Fruit fly (Drosophila melanogaster) whole organism, prepupa: Measurements from ENCODE around the gene Mst77F.

Experiments
- CG10631 ChIP-seq: fragments of 200-800 bp; sonication (Bioruptor generic); optimal IDR thresholded peaks from 2 replicates; lab custom pipeline; 2016; ENCODE audit warnings: missing biosample characterization, missing genetic modification characterization
- CG10669 ChIP-seq: fragments of 200-800 bp; sonication (Bioruptor generic); optimal IDR thresholded peaks from 3 replicates; lab custom pipeline; 2018; ENCODE audit warnings: missing biosample characterization, mild to moderate bottlenecking, missing genetic modification characterization, moderate library complexity
- CG11294 ChIP-seq: fragments of 200-800 bp; sonication (Bioruptor generic); IDR thresholded peaks from 2 replicates; pipeline ENCODE4 v1.3.6; 2022; ENCODE audit warnings: missing biosample characterization, missing genetic modification characterization
- CG11902 ChIP-seq: fragments of 200-800 bp; sonication (Bioruptor generic); optimal IDR thresholded peaks from 3 replicates; lab custom pipeline; 2016; ENCODE audit warnings: missing biosample characterization, missing genetic modification characterization
- CG1621 ChIP-seq: fragments of 200-800 bp; sonication (Bioruptor generic); optimal IDR thresholded peaks from 3 replicates; lab custom pipeline; 2018; ENCODE audit warnings: missing biosample characterization, mild to moderate bottlenecking, missing genetic modification characterization
- CG16779 ChIP-seq: fragments of 200-800 bp; sonication (Bioruptor generic); optimal IDR thresholded peaks from 3 replicates; lab custom pipeline; 2017; ENCODE audit warnings: missing biosample characterization, mild to moderate bottlenecking, missing genetic modification characterization
- CG3032 ChIP-seq: fragments of 200-800 bp; optimal IDR thresholded peaks from 2 replicates; lab custom pipeline; 2019; ENCODE audit warnings: missing biosample characterization, mild to moderate bottlenecking, missing genetic modification characterization, moderate library complexity
- CG31627 ChIP-seq: fragments of 200-800 bp; sonication (Bioruptor generic); optimal IDR thresholded peaks from 3 replicates; lab custom pipeline; 2016; ENCODE audit warnings: missing biosample characterization, missing genetic modification characterization
- CG32006 ChIP-seq: fragments of 200-800 bp; sonication (Bioruptor generic); optimal IDR thresholded peaks from 3 replicates; lab custom pipeline; 2017; ENCODE audit warnings: missing biosample characterization, mild to moderate bottlenecking, missing genetic modification characterization
- CG3919 ChIP-seq: fragments of 200-800 bp; sonication (Bioruptor generic); optimal IDR thresholded peaks from 3 replicates; lab custom pipeline; 2016; ENCODE audit warnings: missing biosample characterization, missing genetic modification characterization
- CG6276 ChIP-seq: fragments of 200-800 bp; sonication (Bioruptor generic); optimal IDR thresholded peaks from 2 replicates; lab custom pipeline; 2017; ENCODE audit warnings: missing biosample characterization, mild to moderate bottlenecking, missing genetic modification characterization
- CG6792 ChIP-seq: fragments of 200-800 bp; sonication (Bioruptor generic); optimal IDR thresholded peaks from 3 replicates; lab custom pipeline; 2016; ENCODE audit warnings: missing biosample characterization, missing genetic modification characterization
- CG8119 ChIP-seq: fragments of 200-800 bp; sonication (Bioruptor generic); IDR thresholded peaks from 3 replicates; pipeline ENCODE4 v1.3.6; 2022; ENCODE audit warnings: missing biosample characterization, missing genetic modification characterization
- CG8632 ChIP-seq: fragments of 200-800 bp; sonication (Bioruptor generic); optimal IDR thresholded peaks from 3 replicates; lab custom pipeline; 2016; ENCODE audit warnings: missing biosample characterization, missing genetic modification characterization
- Eip78C ChIP-seq: fragments of 200-800 bp; sonication (Bioruptor generic); peaks from one replicate; lab custom pipeline; 2016; ENCODE audit warnings: missing biosample characterization, missing genetic modification characterization
- Eip93F ChIP-seq: fragments of 200-800 bp; sonication (Bioruptor generic); optimal IDR thresholded peaks from 2 replicates; lab custom pipeline; 2016; ENCODE audit warnings: missing biosample characterization, mild to moderate bottlenecking, missing genetic modification characterization
- Ets21C ChIP-seq: fragments of 200-800 bp; sonication (Bioruptor generic); optimal IDR thresholded peaks from 3 replicates; lab custom pipeline; 2016; ENCODE audit warnings: missing biosample characterization, missing genetic modification characterization
- Ets96B ChIP-seq: fragments of 200-800 bp; optimal IDR thresholded peaks from 2 replicates; lab custom pipeline; 2019; ENCODE audit warnings: missing biosample characterization, mild to moderate bottlenecking, missing genetic modification characterization, moderate library complexity
- Hr39 ChIP-seq: fragments of 200-800 bp; sonication (Bioruptor generic); optimal IDR thresholded peaks from 2 replicates; lab custom pipeline; 2016; ENCODE audit warnings: missing biosample characterization, missing genetic modification characterization
- Hr4 ChIP-seq: fragments of 200-800 bp; sonication (Bioruptor generic); optimal IDR thresholded peaks from 3 replicates; lab custom pipeline; 2016; ENCODE audit warnings: missing biosample characterization, missing genetic modification characterization
- Lpt ChIP-seq: fragments of 200-800 bp; sonication (Bioruptor generic); optimal IDR thresholded peaks from 3 replicates; lab custom pipeline; 2016; ENCODE audit warnings: missing biosample characterization, missing genetic modification characterization
- Met ChIP-seq: fragments of 200-800 bp; sonication (Bioruptor generic); optimal IDR thresholded peaks from 3 replicates; lab custom pipeline; 2016; ENCODE audit warnings: missing biosample characterization, missing genetic modification characterization
- Smox ChIP-seq: fragments of 200-800 bp; sonication (Bioruptor generic); optimal IDR thresholded peaks from 3 replicates; lab custom pipeline; 2016; ENCODE audit warnings: missing biosample characterization, missing genetic modification characterization
- Sox102F ChIP-seq: fragments of 200-800 bp; sonication (Bioruptor generic); optimal IDR thresholded peaks from 2 replicates; lab custom pipeline; 2016; ENCODE audit warnings: missing biosample characterization, mild to moderate bottlenecking, missing genetic modification characterization
- Sox14 ChIP-seq: fragments of 200-800 bp; sonication (Bioruptor generic); optimal IDR thresholded peaks from 3 replicates; lab custom pipeline; 2016; ENCODE audit warnings: missing biosample characterization, missing genetic modification characterization
- achi ChIP-seq: fragments of 200-800 bp; sonication (Bioruptor generic); optimal IDR thresholded peaks from 3 replicates; lab custom pipeline; 2016; ENCODE audit warnings: missing biosample characterization, missing genetic modification characterization
- acj6 ChIP-seq: fragments of 200-800 bp; sonication (Bioruptor generic); optimal IDR thresholded peaks from 3 replicates; lab custom pipeline; 2016; ENCODE audit warnings: missing biosample characterization, missing genetic modification characterization
- cyc ChIP-seq: fragments of 200-800 bp; sonication (Bioruptor generic); optimal IDR thresholded peaks from 3 replicates; lab custom pipeline; 2016; ENCODE audit warnings: missing biosample characterization, missing genetic modification characterization
- dsx ChIP-seq: fragments of 200-800 bp; optimal IDR thresholded peaks from 3 replicates; lab custom pipeline; 2019; ENCODE audit warnings: missing biosample characterization, mild to moderate bottlenecking, missing genetic modification characterization, moderate library complexity; ENCODE audit not compliant: poor library complexity, severe bottlenecking
- eg ChIP-seq: fragments of 200-800 bp; sonication (Bioruptor generic); IDR thresholded peaks from 3 replicates; pipeline ENCODE4 v1.3.6; 2022; ENCODE audit warnings: missing biosample characterization, missing genetic modification characterization
- esn ChIP-seq: fragments of 200-800 bp; sonication (Bioruptor generic); optimal IDR thresholded peaks from 2 replicates; lab custom pipeline; 2016; ENCODE audit warnings: missing biosample characterization, mild to moderate bottlenecking, missing genetic modification characterization, moderate library complexity
- fd59A ChIP-seq: fragments of 200-800 bp; sonication (Bioruptor generic); optimal IDR thresholded peaks from 2 replicates; lab custom pipeline; 2017; ENCODE audit warnings: missing biosample characterization, mild to moderate bottlenecking, missing genetic modification characterization, missing genetic modification reagents
- fkh ChIP-seq: fragments of 200-800 bp; sonication (Bioruptor generic); optimal IDR thresholded peaks from 3 replicates; lab custom pipeline; 2017; ENCODE audit warnings: missing biosample characterization, mild to moderate bottlenecking, missing genetic modification characterization, moderate library complexity
- lz ChIP-seq: fragments of 200-800 bp; sonication (Bioruptor generic); optimal IDR thresholded peaks from 3 replicates; lab custom pipeline; 2016; ENCODE audit warnings: missing biosample characterization, missing genetic modification characterization
- net ChIP-seq: fragments of 200-800 bp; sonication (Bioruptor generic); optimal IDR thresholded peaks from 3 replicates; lab custom pipeline; 2016; ENCODE audit warnings: missing biosample characterization, missing genetic modification characterization
- salr ChIP-seq, 2 experiments: fragments of 200-800 bp; sonication (Bioruptor generic); optimal IDR thresholded peaks; 3 replicates each; lab custom pipeline; 2016 to 2018; ENCODE audit warnings: missing biosample characterization in 2 of 2, missing genetic modification characterization in 2 of 2, mild to moderate bottlenecking in 1 of 2
- spab ChIP-seq: fragments of 200-800 bp; sonication (Bioruptor generic); optimal IDR thresholded peaks from 2 replicates; lab custom pipeline; 2017; ENCODE audit warnings: missing biosample characterization, mild to moderate bottlenecking, missing genetic modification characterization, missing genetic modification reagents
- svp ChIP-seq: fragments of 200-800 bp; sonication (Bioruptor generic); peaks from one replicate; lab custom pipeline; 2016; ENCODE audit warnings: missing biosample characterization, missing genetic modification characterization
- vri ChIP-seq: fragments of 200-800 bp; sonication (Bioruptor generic); optimal IDR thresholded peaks from 3 replicates; lab custom pipeline; 2016; ENCODE audit warnings: missing biosample characterization, mild to moderate bottlenecking, missing genetic modification characterization

Gene Mst77F

dm6 chr3L:20837040-20837830 lies 19.4 kb upstream of the Mst77F start, which contains the start of gene CG13255 (continued):
- TF ChIP-seq Lpt (GFP tag; lab: Kevin White, UChicago) (no peak), CG11902 (GFP tag; lab: Kevin White, UChicago) (no peak), esn (peak; percentile 56), dsx (GFP tag; lab: Kevin White, UChicago) (no peak), Sox102F (GFP tag; lab: Kevin White, UChicago) (no peak), CG32006 (GFP tag; lab: Kevin White, UChicago) (no peak), cyc (GFP tag; lab: Kevin White, UChicago) (peak; percentile 2), CG1621 (tag; lab: Kevin White, UChicago) (no peak), eg (GFP tag; lab: Robert Waterston, UW) (no peak), CG6792 (GFP tag; lab: Kevin White, UChicago) (peak; percentile 13), vri (GFP tag; lab: Kevin White, UChicago) (no peak), Ets96B (no peak)
- TF ChIP-seq, all 60 proteins: peak for 14

DNA sequence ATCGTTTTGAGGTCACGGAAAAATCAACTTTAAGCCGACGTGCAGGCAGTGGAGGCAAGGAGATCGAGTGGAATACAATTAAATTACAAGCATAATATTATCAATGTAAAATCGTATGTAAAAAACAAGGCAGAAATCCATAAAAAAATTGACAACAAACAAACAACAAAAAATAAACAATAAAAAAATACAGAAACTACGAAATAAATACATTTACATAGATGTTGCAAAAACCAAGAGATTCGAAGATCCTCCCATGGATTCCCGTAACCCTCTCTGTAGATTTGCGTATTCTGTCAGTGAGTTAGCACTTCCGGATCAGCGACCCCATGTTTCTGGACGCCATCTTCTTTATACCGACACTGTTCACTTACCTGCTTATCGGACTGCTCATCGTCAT lies 18.1 kb upstream of the Mst77F start, which contains the start of gene CG3288:
CG3288 (plus strand) TSS at position 301 of the 400 bp plus-strand sequence.
- TF ChIP-seq Ets21C (GFP tag; lab: Kevin White, UChicago) (no peak), net (no peak), CG3032 (tag; lab: Kevin White, UChicago) (no peak), esn (no peak), spab (no peak), CG11902 (GFP tag; lab: Kevin White, UChicago) (no peak), fd59A (GFP tag; lab: Kevin White, UChicago) (no peak), Hr39 (no peak), CG31627 (no peak), Smox (GFP tag; lab: Kevin White, UChicago) (no peak), CG11294 (GFP tag; lab: Robert Waterston, UW) (no peak), CG16779 (no peak), vri (GFP tag; lab: Kevin White, UChicago) (no peak)

- TF ChIP-seq CG11902 (GFP tag; lab: Kevin White, UChicago) (no peak), Met (GFP tag; lab: Kevin White, UChicago) (no peak), Eip78C (peak; percentile 29), CG8632 (GFP tag; lab: Kevin White, UChicago) (no peak), Hr39 (no peak), CG31627 (no peak), salr (GFP tag; optimal IDR thresholded peaks at IDR 0.05; lab: Kevin White, UChicago) (no peak)
Observed at dm6 chr3L:20834150-20834549, 16.3 kb upstream of the Mst77F start.

- TF ChIP-seq vri (GFP tag; lab: Kevin White, UChicago): peak; percentile 47
- no peak for TF ChIP-seq lz (GFP tag; lab: Kevin White, UChicago)
Observed at dm6 chr3L:20830361-20830760, 12.5 kb upstream of the Mst77F start.

dm6 chr3L:20827962-20828361 lies 10.1 kb upstream of the Mst77F start:
- TF ChIP-seq spab: no peak
- no peak for TF ChIP-seq fkh (GFP tag; lab: Kevin White, UChicago)
- no peak for TF ChIP-seq svp
- no peak for TF ChIP-seq esn
- no peak for TF ChIP-seq Eip93F
- no peak for TF ChIP-seq acj6 (GFP tag; lab: Kevin White, UChicago)
- no peak for TF ChIP-seq CG3919 (GFP tag; lab: Kevin White, UChicago)
- no peak for TF ChIP-seq CG1621 (tag; lab: Kevin White, UChicago)
- TF ChIP-seq net: no peak
- no peak for TF ChIP-seq Sox14 (GFP tag; lab: Kevin White, UChicago)
- TF ChIP-seq CG10669: no peak
- TF ChIP-seq Eip78C: no peak
- TF ChIP-seq CG10631 (GFP tag; lab: Kevin White, UChicago): no peak
- TF ChIP-seq CG31627: no peak
- no peak for TF ChIP-seq CG6276 (GFP tag; lab: Kevin White, UChicago)
- TF ChIP-seq achi (GFP tag; lab: Kevin White, UChicago): no peak
- no peak for TF ChIP-seq Hr4 (GFP tag; lab: Kevin White, UChicago)
- no peak for TF ChIP-seq CG8119
- TF ChIP-seq, all 60 proteins: peak for 0
